Worm (Caenorhabditis elegans) whole organism, late embryonic: ENCODE measurements around the gene ZK1098.3.

Experiments used
- C38D4.7 ChIP-seq: fragments of 200-800 bp; sonication (Bioruptor generic); optimal IDR thresholded peaks from 2 replicates; lab custom pipeline; 2018; ENCODE audit warnings: mild to moderate bottlenecking, missing genetic modification characterization, moderate library complexity, missing compliant biosample characterization
- F13H6.1 ChIP-seq: sonication (generic microtip); optimal IDR thresholded peaks from 2 replicates; lab custom pipeline; 2016; ENCODE audit warnings: missing genetic modification characterization, missing compliant biosample characterization
- K09A11.1 ChIP-seq: sonication (generic microtip); optimal IDR thresholded peaks from 2 replicates; lab custom pipeline; 2017; ENCODE audit warnings: antibody characterized with exemption, mild to moderate bottlenecking, missing genetic modification characterization, missing compliant biosample characterization; ENCODE audit not compliant: insufficient read depth
- Y22D7AL.16 ChIP-seq: sonication (generic microtip); optimal IDR thresholded peaks from 2 replicates; lab custom pipeline; 2016; ENCODE audit warnings: missing genetic modification characterization, missing compliant biosample characterization
- ahr-1 ChIP-seq: sonication (generic microtip); optimal IDR thresholded peaks from 2 replicates; lab custom pipeline; 2016; ENCODE audit warnings: missing genetic modification characterization, missing compliant biosample characterization
- ceh-14 ChIP-seq: sonication (generic microtip); optimal IDR thresholded peaks from 2 replicates; lab custom pipeline; 2016; ENCODE audit warnings: missing genotype, missing genetic modification characterization, missing compliant biosample characterization
- ceh-18 ChIP-seq: sonication (generic microtip); optimal IDR thresholded peaks from 2 replicates; lab custom pipeline; 2016; ENCODE audit warnings: missing genetic modification characterization, missing compliant biosample characterization
- ceh-2 ChIP-seq: sonication (generic microtip); optimal IDR thresholded peaks from 2 replicates; lab custom pipeline; 2016; ENCODE audit warnings: missing genotype, missing genetic modification characterization, missing compliant biosample characterization
- ceh-6 ChIP-seq: fragments of 200-800 bp; sonication (Bioruptor generic); optimal IDR thresholded peaks from 2 replicates; lab custom pipeline; 2018; ENCODE audit warnings: mild to moderate bottlenecking, missing genetic modification characterization, missing compliant biosample characterization
- che-1 ChIP-seq: sonication (generic microtip); optimal IDR thresholded peaks from 2 replicates; lab custom pipeline; 2016; ENCODE audit warnings: mild to moderate bottlenecking, missing genetic modification characterization, missing compliant biosample characterization
- dmd-4 ChIP-seq: sonication (generic microtip); optimal IDR thresholded peaks from 2 replicates; lab custom pipeline; 2016; ENCODE audit warnings: borderline replicate concordance, missing genetic modification characterization, missing compliant biosample characterization
- dve-1 ChIP-seq: sonication (generic microtip); optimal IDR thresholded peaks from 2 replicates; lab custom pipeline; 2017; ENCODE audit warnings: antibody characterized with exemption, mild to moderate bottlenecking, missing genetic modification characterization, missing compliant biosample characterization
- elt-2 ChIP-seq: sonication (generic microtip); optimal IDR thresholded peaks from 2 replicates; lab custom pipeline; 2016; ENCODE audit warnings: missing genetic modification reagents, missing genetic modification characterization, missing compliant biosample characterization
- fax-1 ChIP-seq: sonication (generic microtip); optimal IDR thresholded peaks from 2 replicates; lab custom pipeline; 2016; ENCODE audit warnings: missing genotype, missing genetic modification characterization, missing compliant biosample characterization
- fkh-10 ChIP-seq: fragments of 150-350 bp; optimal IDR thresholded peaks from 2 replicates; lab custom pipeline; 2014; ENCODE audit warnings: missing biosample characterization, missing genetic modification reagents, missing genetic modification characterization
- hlh-13 ChIP-seq: fragments of 200-800 bp; sonication (Bioruptor generic); optimal IDR thresholded peaks from 2 replicates; lab custom pipeline; 2018; ENCODE audit warnings: mild to moderate bottlenecking, missing genetic modification characterization, missing compliant biosample characterization
- hlh-15 ChIP-seq: sonication (generic microtip); optimal IDR thresholded peaks from 2 replicates; lab custom pipeline; 2016; ENCODE audit warnings: missing genetic modification characterization, missing compliant biosample characterization
- hlh-30 ChIP-seq: sonication (generic microtip); optimal IDR thresholded peaks from 2 replicates; lab custom pipeline; 2017; ENCODE audit warnings: antibody characterized with exemption, missing genetic modification characterization, missing compliant biosample characterization; ENCODE audit not compliant: insufficient read depth
- hlh-6 ChIP-seq: sonication (generic microtip); optimal IDR thresholded peaks from 2 replicates; lab custom pipeline; 2016; ENCODE audit warnings: missing genotype, missing genetic modification characterization, missing compliant biosample characterization
- lim-6 ChIP-seq: sonication (generic microtip); optimal IDR thresholded peaks from 2 replicates; lab custom pipeline; 2016; ENCODE audit warnings: missing genetic modification characterization, missing compliant biosample characterization
- madf-2 ChIP-seq: sonication (generic microtip); optimal IDR thresholded peaks from 2 replicates; lab custom pipeline; 2017; ENCODE audit warnings: missing genetic modification characterization, missing compliant biosample characterization
- nhr-11 ChIP-seq: fragments of 150-350 bp; optimal IDR thresholded peaks from 2 replicates; lab custom pipeline; 2014; ENCODE audit warnings: missing biosample characterization, missing genetic modification characterization
- npax-4 ChIP-seq: sonication (generic microtip); optimal IDR thresholded peaks from 2 replicates; lab custom pipeline; 2016; ENCODE audit warnings: missing genetic modification characterization, missing compliant biosample characterization
- odd-2 ChIP-seq: sonication (generic microtip); optimal IDR thresholded peaks from 2 replicates; lab custom pipeline; 2017; ENCODE audit warnings: antibody characterized with exemption, mild to moderate bottlenecking, missing genetic modification characterization, missing compliant biosample characterization
- pag-3 ChIP-seq: sonication (generic microtip); optimal IDR thresholded peaks from 2 replicates; lab custom pipeline; 2016; ENCODE audit warnings: missing compliant biosample characterization, missing genetic modification characterization, borderline replicate concordance
- pax-1 ChIP-seq: fragments of 150-350 bp; optimal IDR thresholded peaks from 2 replicates; lab custom pipeline; 2014; ENCODE audit warnings: missing biosample characterization, missing genetic modification characterization
- pha-2 ChIP-seq: sonication (generic microtip); optimal IDR thresholded peaks from 2 replicates; lab custom pipeline; 2017; ENCODE audit warnings: mild to moderate bottlenecking, missing genetic modification characterization, missing compliant biosample characterization
- rnt-1 ChIP-seq: sonication (generic microtip); optimal IDR thresholded peaks from 2 replicates; lab custom pipeline; 2016; ENCODE audit warnings: missing genetic modification characterization, missing compliant biosample characterization
- sdc-2 ChIP-seq: sonication (generic microtip); optimal IDR thresholded peaks from 2 replicates; lab custom pipeline; 2016; ENCODE audit warnings: missing genotype, missing genetic modification characterization, missing compliant biosample characterization
- tbx-2 ChIP-seq: sonication (generic microtip); optimal IDR thresholded peaks from 2 replicates; lab custom pipeline; 2016; ENCODE audit warnings: missing genetic modification characterization, missing compliant biosample characterization
- tbx-7 ChIP-seq: sonication (generic microtip); optimal IDR thresholded peaks from 2 replicates; lab custom pipeline; 2016; ENCODE audit warnings: missing genotype, missing genetic modification characterization, missing compliant biosample characterization
- unc-3 ChIP-seq, 2 experiments: fragments of 200-800 bp in 1 of 2; sonication (Bioruptor generic) in 1 of 2; sonication (generic microtip) in 1 of 2; conservative IDR thresholded peaks in 1 of 2; optimal IDR thresholded peaks in 1 of 2; 2 replicates each; pipeline versions ENCODE4 v1.3.6 to Lab custom; 2016 to 2022; ENCODE audit warnings: missing compliant biosample characterization in 2 of 2, missing genetic modification characterization in 2 of 2, missing genetic modification reagents in 1 of 2
- unc-42 ChIP-seq: sonication (generic microtip); optimal IDR thresholded peaks from 2 replicates; lab custom pipeline; 2016; ENCODE audit warnings: missing genotype, missing genetic modification characterization, missing compliant biosample characterization
- zip-5 ChIP-seq: sonication (generic microtip); optimal IDR thresholded peaks from 2 replicates; lab custom pipeline; 2016; ENCODE audit warnings: missing genetic modification characterization, missing compliant biosample characterization
- ztf-16 ChIP-seq: sonication (generic microtip); optimal IDR thresholded peaks from 2 replicates; lab custom pipeline; 2017; ENCODE audit warnings: missing genetic modification characterization, missing compliant biosample characterization

Gene ZK1098.3

ce11 chrIII:9490783-9491547, 47.5 kb downstream of the ZK1098.3 start, which contains the start of the genes dars-1 and ctr-9:
Gene dars-1 (minus strand): TSS chrIII:9491215.
Gene ctr-9 (plus strand): TSS chrIII:9491396.
- TF ChIP-seq hlh-30 (tag; lab: Kevin White, UChicago) = no peak
- TF ChIP-seq hlh-13 (GFP tag; lab: Kevin White, UChicago) = no peak
- TF ChIP-seq npax-4 (tag; lab: Kevin White, UChicago) = no peak

- no peak for TF ChIP-seq zip-5 (tag; lab: Kevin White, UChicago)
- TF ChIP-seq pax-1 (tag; lab: Kevin White, UChicago) = no peak
- TF ChIP-seq dve-1 = no peak
- no peak for TF ChIP-seq K09A11.1 (tag; lab: Kevin White, UChicago)
- TF ChIP-seq hlh-15 (tag; lab: Kevin White, UChicago) = no peak
- no peak for TF ChIP-seq hlh-30 (tag; lab: Kevin White, UChicago)
- no peak for TF ChIP-seq ceh-2 (tag; lab: Kevin White, UChicago)
- no peak for TF ChIP-seq rnt-1 (tag; lab: Kevin White, UChicago)
- TF ChIP-seq nhr-11 (tag; lab: Kevin White, UChicago) = no peak
- no peak for TF ChIP-seq fax-1
- no peak for TF ChIP-seq che-1 (tag; lab: Kevin White, UChicago)
- TF ChIP-seq odd-2 (tag; lab: Kevin White, UChicago) = no peak
- no peak for TF ChIP-seq tbx-7 (tag; lab: Kevin White, UChicago)
- TF ChIP-seq madf-2 = no peak
- TF ChIP-seq hlh-6 (tag; lab: Kevin White, UChicago) = no peak
Measured at ce11 chrIII:9489798-9490197, 48.7 kb downstream of the ZK1098.3 start.

ce11 chrIII:9488431-9488830, 50.1 kb downstream of the ZK1098.3 start, which contains the start of gene nlp-36:
Gene nlp-36 (plus strand): TSS chrIII:9488731.
- TF ChIP-seq hlh-6 (tag; lab: Kevin White, UChicago) = no peak
- TF ChIP-seq dmd-4 (tag; lab: Kevin White, UChicago) = no peak
- TF ChIP-seq lim-6 (tag; lab: Kevin White, UChicago) = no peak
- no peak for TF ChIP-seq zip-5 (tag; lab: Kevin White, UChicago)
- no peak for TF ChIP-seq tbx-7 (tag; lab: Kevin White, UChicago)
- no peak for TF ChIP-seq ceh-18 (tag; lab: Kevin White, UChicago)
- TF ChIP-seq che-1 (tag; lab: Kevin White, UChicago) = no peak
- TF ChIP-seq pag-3 = no peak

ce11 chrIII:9488027-9488426, 50.5 kb downstream of the ZK1098.3 start:
- TF ChIP-seq dmd-4 (tag; lab: Kevin White, UChicago) = no peak
- TF ChIP-seq unc-3 (GFP tag; conservative IDR thresholded peaks at IDR 0.05; lab: Robert Waterston, UW) = no peak
- no peak for TF ChIP-seq unc-3 (tag; optimal IDR thresholded peaks at IDR 0.05; lab: Kevin White, UChicago)
- no peak for TF ChIP-seq ceh-6
- no peak for TF ChIP-seq hlh-30 (tag; lab: Kevin White, UChicago)
- no peak for TF ChIP-seq C38D4.7 (GFP tag; lab: Kevin White, UChicago)
- no peak for TF ChIP-seq hlh-13 (GFP tag; lab: Kevin White, UChicago)
- TF ChIP-seq rnt-1 (tag; lab: Kevin White, UChicago) = no peak
- TF ChIP-seq, all 69 proteins: peak for 0

ce11 chrIII:9487454-9487853, 51.1 kb downstream of the ZK1098.3 start:
- no peak for TF ChIP-seq fkh-10 (GFP tag; lab: Kevin White, UChicago)
- TF ChIP-seq pha-2 (tag; lab: Kevin White, UChicago) = no peak
- TF ChIP-seq elt-2 (tag; lab: Kevin White, UChicago) = peak; percentile 6

ce11 chrIII:9485373-9485772, 53.1 kb downstream of the ZK1098.3 start, which contains the start of gene bre-3:
Gene bre-3 (minus strand): TSS chrIII:9485473.
- TF ChIP-seq ahr-1 (tag; lab: Kevin White, UChicago) (no peak), hlh-15 (tag; lab: Kevin White, UChicago) (no peak), Y22D7AL.16 (tag; lab: Kevin White, UChicago) (no peak), F13H6.1 (no peak), sdc-2 (tag; lab: Kevin White, UChicago) (no peak), dve-1 (no peak), fax-1 (no peak), zip-5 (tag; lab: Kevin White, UChicago) (no peak), ztf-16 (tag; lab: Kevin White, UChicago) (no peak), K09A11.1 (tag; lab: Kevin White, UChicago) (no peak), unc-42 (tag; lab: Kevin White, UChicago) (no peak), tbx-2 (tag; lab: Kevin White, UChicago) (no peak), ceh-14 (tag; lab: Kevin White, UChicago) (no peak)
